Fruit fly (Drosophila melanogaster): Measurements from ENCODE around the gene Sce.

DNA sequence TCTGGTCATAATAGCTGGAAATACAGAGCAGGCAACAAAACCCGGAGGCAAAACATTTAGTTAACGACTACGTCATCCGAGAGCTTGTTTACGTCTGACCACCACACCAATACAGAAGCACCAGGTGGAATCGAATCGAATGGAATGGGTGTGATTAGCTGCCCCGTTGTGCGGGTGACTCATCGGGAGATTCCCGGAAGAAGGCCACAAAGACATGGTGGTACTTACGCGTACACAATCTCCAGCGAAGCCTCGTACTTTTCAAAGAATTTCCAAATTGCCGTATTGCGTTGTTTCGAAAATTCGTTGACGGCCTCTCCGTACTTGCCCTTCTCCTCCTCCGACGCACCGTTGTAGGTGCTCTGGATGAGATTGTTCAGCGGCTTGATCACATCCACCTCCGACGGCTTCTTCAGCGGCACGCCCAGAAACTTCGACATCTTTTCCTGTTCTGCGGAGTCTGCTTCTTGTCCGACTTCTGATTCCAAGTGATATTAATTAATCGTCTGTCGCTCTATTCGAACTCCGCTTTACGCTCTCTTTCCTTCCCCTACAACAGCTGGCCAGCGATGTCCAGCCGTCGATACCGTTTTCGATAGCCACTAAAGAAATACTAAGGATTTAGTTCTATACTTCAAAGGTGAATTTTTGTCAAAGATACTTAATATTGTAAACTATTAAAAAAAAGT is 17.9 kb upstream of the Sce start, which contains the start of gene ALiX:
- no peak for TF ChIP-seq rn (GFP tag; IDR thresholded peaks at IDR 0.05)
- TF ChIP-seq EcR (GFP tag; optimal IDR thresholded peaks at IDR 0.05): no peak
- TF ChIP-seq CG8159 (tag; optimal IDR thresholded peaks at IDR 0.05): no peak
- TF ChIP-seq fd96Ca (GFP tag; IDR thresholded peaks at IDR 0.05): no peak
- no peak for TF ChIP-seq CG34367 (tag; optimal IDR thresholded peaks at IDR 0.05)
- TF ChIP-seq CG17806 (tag; optimal IDR thresholded peaks at IDR 0.05): no peak
- no peak for TF ChIP-seq CG13204 (GFP tag; optimal IDR thresholded peaks at IDR 0.05)
- TF ChIP-seq Snoo (tag; optimal IDR thresholded peaks at IDR 0.05): no peak

Data from whole organism, pupa.